Worm (Caenorhabditis elegans): Measurements from ENCODE around the gene F27E5.9.

F27E5.9 gene

ce11 chrII:10132818-10133217, 1.9 kb upstream of the F27E5.9 start:
- TF ChIP-seq spr-1 (tag; optimal IDR thresholded peaks at IDR 0.05) (no peak), aha-1 (tag) (peak; percentile 76), nhr-25 (tag; optimal IDR thresholded peaks at IDR 0.05; ENCODE audit: borderline replicate concordance, insufficient read depth) (no peak), dmd-9 (GFP tag; IDR thresholded peaks at IDR 0.05) (no peak), D1046.2 (GFP tag; IDR thresholded peaks at IDR 0.05) (no peak), nhr-11 (tag; optimal IDR thresholded peaks at IDR 0.05) (peak; percentile 26), nhr-48 (tag; optimal IDR thresholded peaks at IDR 0.05) (no peak)

- TF ChIP-seq tag-97 (GFP tag; IDR thresholded peaks at IDR 0.05) (no peak), unc-62 (GFP tag; optimal IDR thresholded peaks at IDR 0.05 in 1 of 2) (peak in 1 of 2 experiments; percentile 76), unc-62 (tag; optimal IDR thresholded peaks at IDR 0.05) (no peak), aha-1 (tag) (peak; percentile 73)
Measured at ce11 chrII:10136771-10137170, 2.0 kb downstream of the F27E5.9 start.

- TF ChIP-seq jun-1 (tag; optimal IDR thresholded peaks at IDR 0.05) (no peak), zfp-3 (GFP tag; conservative IDR thresholded peaks at IDR 0.05) (no peak)
Measured at ce11 chrII:10137358-10137757, 2.6 kb downstream of the F27E5.9 start, which contains the start of gene phg-1. Gene phg-1 (plus strand): TSS chrII:10137658.

DNA sequence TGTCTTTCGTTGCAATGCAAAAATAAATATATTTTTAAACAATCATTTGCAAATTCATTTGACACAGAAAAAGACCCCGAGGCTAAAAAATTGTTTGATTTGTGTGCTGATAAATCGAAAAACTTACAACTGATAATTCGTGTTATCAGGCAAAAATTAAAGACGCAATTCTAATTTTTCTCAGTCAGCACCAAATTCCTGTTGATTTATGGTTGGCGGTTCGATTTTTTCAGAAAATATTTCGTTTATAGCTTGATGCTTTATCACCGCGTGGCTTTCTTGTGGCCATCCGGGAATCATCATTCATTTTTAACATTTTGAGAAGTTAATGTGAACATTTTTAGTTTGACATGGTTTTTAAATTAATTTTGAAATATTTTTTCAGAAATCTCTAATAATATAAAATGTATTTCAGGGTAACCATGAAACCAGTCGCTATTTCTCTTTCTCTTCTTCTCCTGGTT, 4.5 kb downstream of the F27E5.9 start, which contains the start of gene asah-2:
TSS of gene asah-2 (plus strand) at position 414 of the 464 bp plus-strand sequence.
- TF ChIP-seq pqm-1 (tag; optimal IDR thresholded peaks at IDR 0.05): peak; percentile 77
- no peak for TF ChIP-seq ztf-11 (tag; optimal IDR thresholded peaks at IDR 0.05)
- TF ChIP-seq hlh-11 (tag; optimal IDR thresholded peaks at IDR 0.05): peak; percentile 8
- TF ChIP-seq snpc-4 (tag; optimal IDR thresholded peaks at IDR 0.05): no peak
- no peak for TF ChIP-seq duxl-1 (tag; optimal IDR thresholded peaks at IDR 0.05; ENCODE audit: poor library complexity)
- TF ChIP-seq dpl-1 (GFP tag; optimal IDR thresholded peaks at IDR 0.05): no peak
- TF ChIP-seq php-3 (GFP tag; IDR thresholded peaks at IDR 0.05): 0 out of 2 replicates have a peak, but pooled peaks have one; percentile 24
- no peak for TF ChIP-seq lin-38 (GFP tag; IDR thresholded peaks at IDR 0.05)
- no peak for TF ChIP-seq dve-1 (tag; optimal IDR thresholded peaks at IDR 0.05; ENCODE audit: insufficient read depth)
- TF ChIP-seq egl-43 (GFP tag; IDR thresholded peaks at IDR 0.05): no peak
- no peak for TF ChIP-seq fkh-10 (GFP tag; optimal IDR thresholded peaks at IDR 0.05)
- TF ChIP-seq unc-62 (GFP tag; optimal IDR thresholded peaks at IDR 0.05 in 1 of 2): no peak
- no peak for TF ChIP-seq unc-62 (tag; optimal IDR thresholded peaks at IDR 0.05)
- TF ChIP-seq nhr-28 (tag; optimal IDR thresholded peaks at IDR 0.05): peak; percentile 41
- TF ChIP-seq dmd-6 (GFP tag; IDR thresholded peaks at IDR 0.05): peak; percentile 63
- TF ChIP-seq unc-39 (tag; optimal IDR thresholded peaks at IDR 0.05): no peak
- TF ChIP-seq ceh-82 (tag; optimal IDR thresholded peaks at IDR 0.05): no peak
- no peak for TF ChIP-seq daf-16 (GFP tag; optimal IDR thresholded peaks at IDR 0.05)
- TF ChIP-seq daf-16 (tag; optimal IDR thresholded peaks at IDR 0.05): no peak
- TF ChIP-seq T26A8.4 (GFP tag; IDR thresholded peaks at IDR 0.05): no peak
- TF ChIP-seq ama-1 (optimal IDR thresholded peaks at IDR 0.05): no peak
- TF ChIP-seq ceh-62 (tag; optimal IDR thresholded peaks at IDR 0.05): no peak
- TF ChIP-seq nhr-42 (GFP tag; IDR thresholded peaks at IDR 0.05): no peak
- no peak for TF ChIP-seq zip-11 (GFP tag; IDR thresholded peaks at IDR 0.05)
- TF ChIP-seq mes-2 (tag; optimal IDR thresholded peaks at IDR 0.05; ENCODE audit: poor library complexity, severe bottlenecking): no peak
- peak; percentile 66 for TF ChIP-seq mxl-3 (GFP tag; optimal IDR thresholded peaks at IDR 0.05)
- no peak for TF ChIP-seq ceh-44 (GFP tag; IDR thresholded peaks at IDR 0.05)
- no peak for TF ChIP-seq arid-1 (GFP tag; conservative IDR thresholded peaks at IDR 0.05)
- no peak for TF ChIP-seq saeg-2 (GFP tag; IDR thresholded peaks at IDR 0.05)
- no peak for TF ChIP-seq T20F7.1 (GFP tag; optimal IDR thresholded peaks at IDR 0.05)
- no peak for TF ChIP-seq zfp-2 (tag; optimal IDR thresholded peaks at IDR 0.05)
